Worm (Caenorhabditis elegans) whole organism, L4 larva: ENCODE measurements around the gene Y62E10A.24.
A peak's percentile ranks its signal among the peaks of the same experiment; 100 is the strongest.

ENCODE experiments used
- T26A8.4 ChIP-seq: fragments of 200-800 bp; sonication (Bioruptor generic); IDR thresholded peaks from 2 replicates; pipeline ENCODE4 v1.3.6; 2022; ENCODE audit warnings: missing genetic modification characterization, missing compliant biosample characterization
- aly-2 ChIP-seq: sonication (generic microtip); optimal IDR thresholded peaks from 2 replicates; lab custom pipeline; 2018; ENCODE audit warnings: missing biosample characterization, missing genetic modification characterization
- arid-1 ChIP-seq: fragments of 200-800 bp; sonication (Bioruptor generic); conservative IDR thresholded peaks from 2 replicates; pipeline ENCODE4 v1.3.6; 2022; ENCODE audit warnings: missing genetic modification reagents, missing genetic modification characterization, missing compliant biosample characterization
- ceh-32 ChIP-seq: sonication (generic microtip); optimal IDR thresholded peaks from 2 replicates; lab custom pipeline; 2016; ENCODE audit warnings: mild to moderate bottlenecking, missing genetic modification characterization, missing compliant biosample characterization; ENCODE audit not compliant: poor library complexity
- ctbp-1 ChIP-seq: fragments of 200-800 bp; sonication (Bioruptor generic); IDR thresholded peaks from 2 replicates; pipeline ENCODE4 v1.3.6; 2022; ENCODE audit warnings: missing genetic modification reagents, missing genetic modification characterization, missing compliant biosample characterization
- daf-8 ChIP-seq: fragments of 200-800 bp; sonication (Bioruptor generic); IDR thresholded peaks from 2 replicates; pipeline ENCODE4 v1.3.6; 2022; ENCODE audit warnings: missing genetic modification characterization, missing compliant biosample characterization
- egl-43 ChIP-seq: fragments of 200-800 bp; sonication (Bioruptor generic); IDR thresholded peaks from 2 replicates; pipeline ENCODE4 v1.3.6; 2022; ENCODE audit warnings: missing genetic modification reagents, missing genetic modification characterization, missing compliant biosample characterization
- hlh-11 ChIP-seq: fragments of 200-800 bp; sonication (Bioruptor generic); optimal IDR thresholded peaks from 2 replicates; lab custom pipeline; 2018; ENCODE audit warnings: mild to moderate bottlenecking, missing genetic modification characterization, missing compliant biosample characterization
- lin-39 ChIP-seq: fragments of 150-350 bp; optimal IDR thresholded peaks from 2 replicates; lab custom pipeline; 2014; ENCODE audit warnings: missing biosample characterization, missing genetic modification reagents, missing genetic modification characterization
- lir-3 ChIP-seq: sonication (generic microtip); optimal IDR thresholded peaks from 2 replicates; lab custom pipeline; 2016; ENCODE audit warnings: mild to moderate bottlenecking, missing genetic modification characterization, missing compliant biosample characterization
- mdl-1 ChIP-seq, 2 experiments: fragments of 150-350 bp in 1 of 2; sonication (generic microtip) in 1 of 2; optimal IDR thresholded peaks; 2 replicates each; lab custom pipeline; 2014 to 2017; ENCODE audit warnings: missing biosample characterization in 2 of 2, missing genetic modification characterization in 2 of 2
- nhr-11 ChIP-seq: fragments of 150-350 bp; optimal IDR thresholded peaks from 2 replicates; lab custom pipeline; 2014; ENCODE audit warnings: missing biosample characterization, missing genetic modification characterization
- nhr-25 ChIP-seq: sonication (generic microtip); optimal IDR thresholded peaks from 2 replicates; lab custom pipeline; 2017; ENCODE audit warnings: missing genetic modification characterization, mild to moderate bottlenecking, missing compliant biosample characterization, antibody characterized with exemption, moderate library complexity, borderline replicate concordance; ENCODE audit not compliant: insufficient read depth
- nhr-48 ChIP-seq: sonication (generic microtip); optimal IDR thresholded peaks from 2 replicates; lab custom pipeline; 2016; ENCODE audit warnings: mild to moderate bottlenecking, missing genetic modification characterization, missing compliant biosample characterization

- TF ChIP-seq hlh-11 (peak; percentile 91), nhr-25 (tag; lab: Kevin White, UChicago) (no peak), ceh-32 (tag; lab: Kevin White, UChicago) (no peak), T26A8.4 (no peak), mdl-1 (tag; optimal IDR thresholded peaks at IDR 0.05; lab: Kevin White, UChicago) (peak in 1 of 2 experiments; percentile 75), ctbp-1 (no peak), arid-1 (GFP tag; lab: Robert Waterston, UW) (no peak), nhr-48 (tag; lab: Kevin White, UChicago) (peak; percentile 81), daf-8 (GFP tag; lab: Robert Waterston, UW) (no peak), lir-3 (tag; lab: Kevin White, UChicago) (no peak), aly-2 (tag; lab: Kevin White, UChicago) (no peak), nhr-11 (no peak), lin-39 (no peak), egl-43 (GFP tag; lab: Robert Waterston, UW) (no peak)
These were observed 22.8 kb downstream of the Y62E10A.24 start for ce11 chrIV:13393246-13393716.
